Worm (Caenorhabditis elegans) whole organism, L3 larva: ENCODE results near the gene tbx-34.
A peak's percentile ranks its signal among the peaks of the same experiment; 100 is the strongest.

Source experiments
- ZK546.5 ChIP-seq: sonication (generic microtip); optimal IDR thresholded peaks from 2 replicates; lab custom pipeline; 2017; ENCODE audit warnings: missing biosample characterization, missing genetic modification characterization
- ceh-28 ChIP-seq: fragments of 150-350 bp; optimal IDR thresholded peaks from 2 replicates; lab custom pipeline; 2014; ENCODE audit warnings: missing biosample characterization, missing genetic modification reagents, missing genetic modification characterization
- egl-5 ChIP-seq: fragments of 150-350 bp; optimal IDR thresholded peaks from 2 replicates; lab custom pipeline; 2017; ENCODE audit warnings: missing biosample characterization, missing genetic modification reagents, missing genetic modification characterization, inconsistent platforms
- elt-2 ChIP-seq: sonication (generic microtip); optimal IDR thresholded peaks from 2 replicates; lab custom pipeline; 2016; ENCODE audit warnings: missing genetic modification reagents, mild to moderate bottlenecking, missing genetic modification characterization, missing compliant biosample characterization
- eor-1 ChIP-seq, 2 experiments: fragments of 150-350 bp; optimal IDR thresholded peaks; 2 replicates each; lab custom pipeline; 2014 to 2018; ENCODE audit warnings: missing biosample characterization in 2 of 2, missing genetic modification characterization in 2 of 2
- mdl-1 ChIP-seq: fragments of 150-350 bp; optimal IDR thresholded peaks from 2 replicates; lab custom pipeline; 2014; ENCODE audit warnings: missing biosample characterization, missing genetic modification characterization
- nhr-12 ChIP-seq: fragments of 150-350 bp; optimal IDR thresholded peaks from 2 replicates; lab custom pipeline; 2014; ENCODE audit warnings: missing biosample characterization, missing genetic modification characterization
- nhr-23 ChIP-seq: fragments of 150-350 bp; optimal IDR thresholded peaks from 2 replicates; lab custom pipeline; 2014; ENCODE audit warnings: missing biosample characterization, missing genetic modification reagents, missing genetic modification characterization
- nhr-25 ChIP-seq: sonication (generic microtip); optimal IDR thresholded peaks from 2 replicates; lab custom pipeline; 2017; ENCODE audit warnings: missing biosample characterization, missing genetic modification characterization
- nhr-76 ChIP-seq: fragments of 150-350 bp; sonication (generic microtip); optimal IDR thresholded peaks from 5 replicates; lab custom pipeline; 2014; ENCODE audit warnings: missing biosample characterization, missing genetic modification characterization
- sea-2 ChIP-seq: fragments of 150-350 bp; sonication (generic microtip); optimal IDR thresholded peaks from 4 replicates; lab custom pipeline; 2014; ENCODE audit warnings: missing biosample characterization, missing genetic modification reagents, missing genetic modification characterization
- ztf-4 ChIP-seq: fragments of 150-350 bp; optimal IDR thresholded peaks from 2 replicates; lab custom pipeline; 2014; ENCODE audit warnings: missing biosample characterization, missing genetic modification characterization

tbx-34 gene

DNA sequence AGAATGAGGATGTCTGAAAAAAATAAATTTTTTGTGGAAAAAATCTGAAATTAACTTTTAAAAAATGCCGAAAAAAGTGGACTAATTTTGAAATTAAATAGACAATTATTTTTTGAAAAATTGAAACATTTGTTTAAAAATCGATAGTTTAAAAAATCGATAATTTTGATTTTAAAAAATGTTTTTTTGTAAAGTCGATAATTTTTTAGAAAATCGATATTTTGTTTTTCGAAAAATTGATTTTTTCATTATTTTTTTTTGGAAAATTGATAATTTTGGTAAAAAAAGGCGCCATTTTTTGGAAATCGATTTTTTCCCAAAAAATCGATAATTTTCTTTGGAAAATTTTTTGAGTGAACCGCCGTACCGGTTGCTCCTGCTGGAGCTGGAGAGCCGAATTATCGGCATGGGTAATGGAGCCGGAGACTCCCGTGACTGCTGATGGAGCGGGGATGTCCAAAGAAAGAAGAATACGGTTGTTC is 45.8 kb downstream of the tbx-34 start:
- TF ChIP-seq ceh-28 (tag; lab: Kevin White, UChicago): peak; percentile 91
- no peak for TF ChIP-seq sea-2 (GFP tag; lab: Kevin White, UChicago)

DNA sequence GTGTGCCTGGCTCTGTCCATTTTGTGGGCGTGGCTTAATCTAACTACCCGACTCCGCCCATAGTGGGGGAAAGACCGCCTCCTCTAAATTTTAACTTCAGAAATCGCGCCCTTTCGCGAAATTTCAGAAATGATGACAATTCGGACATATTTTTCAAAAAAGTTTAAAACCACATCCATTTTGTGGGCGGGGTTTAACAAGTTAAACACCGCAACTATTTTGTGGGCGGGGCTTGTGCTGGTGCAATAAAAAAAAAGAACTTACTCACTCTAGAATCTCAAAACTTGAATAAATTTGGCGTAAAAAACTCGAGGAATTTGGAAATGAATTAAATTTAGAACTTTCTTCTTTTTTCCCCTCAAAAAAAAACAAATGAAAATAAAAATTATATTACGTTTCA is 47.5 kb downstream of the tbx-34 start:
- no peak for TF ChIP-seq ZK546.5 (tag; lab: Kevin White, UChicago)
- TF ChIP-seq sea-2 (GFP tag; lab: Kevin White, UChicago): no peak
- no peak for TF ChIP-seq nhr-12
- no peak for TF ChIP-seq ztf-4 (tag; lab: Kevin White, UChicago)
- no peak for TF ChIP-seq mdl-1 (tag; lab: Kevin White, UChicago)
- no peak for TF ChIP-seq egl-5
- no peak for TF ChIP-seq elt-2 (tag; lab: Kevin White, UChicago)
- TF ChIP-seq nhr-76 (tag; lab: Kevin White, UChicago): no peak
- no peak for TF ChIP-seq nhr-25 (tag; lab: Kevin White, UChicago)
- TF ChIP-seq eor-1 (tag; optimal IDR thresholded peaks at IDR 0.05; lab: Kevin White, UChicago): no peak

DNA sequence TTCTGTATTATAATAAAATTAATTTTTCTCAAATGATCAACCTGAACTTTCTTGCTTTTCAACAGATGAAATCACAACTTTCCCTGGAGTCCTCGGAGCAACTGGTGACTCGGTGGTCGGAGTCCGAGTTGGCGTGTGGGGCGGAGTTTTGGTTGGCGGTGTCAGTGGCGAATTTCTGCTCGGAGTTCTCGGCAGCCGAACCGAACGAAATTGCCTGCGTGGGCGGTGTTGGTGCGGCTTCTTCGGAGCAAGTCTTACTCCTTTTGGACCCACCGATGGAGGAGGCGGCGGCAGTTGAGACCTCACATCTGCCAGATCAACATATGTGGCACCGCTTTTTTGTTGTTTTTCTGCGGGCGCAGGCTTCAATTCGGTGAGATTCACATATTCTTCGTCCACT is 48.4 kb downstream of the tbx-34 start:
- TF ChIP-seq nhr-23 (tag; lab: Kevin White, UChicago): no peak
